Worm (Caenorhabditis elegans) whole organism, young adult: ENCODE results near the gene F54H5.14.

ENCODE experiments used
- C06A6.2 ChIP-seq: fragments of 200-800 bp; sonication (Bioruptor generic); conservative IDR thresholded peaks from 2 replicates; pipeline ENCODE4 v1.3.6; 2022; ENCODE audit warnings: missing genetic modification characterization, missing compliant biosample characterization
- D2030.7 ChIP-seq: fragments of 200-800 bp; sonication (Bioruptor generic); IDR thresholded peaks from 2 replicates; pipeline ENCODE4 v1.3.6; 2022; ENCODE audit warnings: missing genetic modification reagents, missing genetic modification characterization, missing compliant biosample characterization
- F10E7.11 ChIP-seq: sonication (generic microtip); optimal IDR thresholded peaks from 2 replicates; lab custom pipeline; 2017; ENCODE audit warnings: mild to moderate bottlenecking, missing genetic modification characterization, moderate library complexity, missing compliant biosample characterization
- F22D6.2 ChIP-seq: sonication (generic microtip); optimal IDR thresholded peaks from 2 replicates; lab custom pipeline; 2016; ENCODE audit warnings: mild to moderate bottlenecking, missing genetic modification characterization, missing compliant biosample characterization
- F39B2.1 ChIP-seq: fragments of 200-800 bp; sonication (Bioruptor generic); IDR thresholded peaks from 2 replicates; pipeline ENCODE4 v1.3.6; 2022; ENCODE audit warnings: missing genetic modification reagents, missing genetic modification characterization, missing compliant biosample characterization
- F57C9.4 ChIP-seq: sonication (generic microtip); optimal IDR thresholded peaks from 2 replicates; lab custom pipeline; 2017; ENCODE audit warnings: mild to moderate bottlenecking, missing genetic modification characterization, missing compliant biosample characterization
- Y53F4B.3 ChIP-seq: fragments of 200-800 bp; sonication (Bioruptor generic); IDR thresholded peaks from 2 replicates; pipeline ENCODE4 v1.3.6; 2022; ENCODE audit warnings: missing genetic modification reagents, missing genetic modification characterization, missing compliant biosample characterization
- Y56A3A.18 ChIP-seq: fragments of 200-800 bp; sonication (Bioruptor generic); IDR thresholded peaks from 2 replicates; pipeline ENCODE4 v1.3.6; 2022; ENCODE audit warnings: missing genetic modification reagents, missing genetic modification characterization, missing compliant biosample characterization
- Y79H2A.3 ChIP-seq: fragments of 200-800 bp; sonication (Bioruptor generic); conservative IDR thresholded peaks from 2 replicates; pipeline ENCODE4 v1.3.6; 2022; ENCODE audit warnings: missing genetic modification reagents, missing genetic modification characterization, missing compliant biosample characterization
- Y95B8A.8 ChIP-seq: fragments of 200-800 bp; sonication (Bioruptor generic); IDR thresholded peaks from 2 replicates; pipeline ENCODE4 v1.3.6; 2022; ENCODE audit warnings: missing genetic modification reagents, missing genetic modification characterization, missing compliant biosample characterization
- bed-2 ChIP-seq: fragments of 200-800 bp; sonication (Bioruptor generic); IDR thresholded peaks from 2 replicates; pipeline ENCODE4 v1.3.6; 2022; ENCODE audit warnings: missing genetic modification reagents, missing genetic modification characterization, missing compliant biosample characterization
- ceh-27 ChIP-seq: fragments of 200-800 bp; sonication (Bioruptor generic); optimal IDR thresholded peaks from 2 replicates; lab custom pipeline; 2018; ENCODE audit warnings: mild to moderate bottlenecking, missing genetic modification characterization, moderate library complexity, missing compliant biosample characterization
- ceh-40 ChIP-seq: fragments of 200-800 bp; sonication (Bioruptor generic); IDR thresholded peaks from 2 replicates; pipeline ENCODE4 v1.3.6; 2022; ENCODE audit warnings: missing genetic modification characterization, missing compliant biosample characterization
- ceh-58 ChIP-seq: fragments of 200-800 bp; sonication (Bioruptor generic); IDR thresholded peaks from 2 replicates; pipeline ENCODE4 v1.3.6; 2022; ENCODE audit warnings: missing genetic modification characterization, missing compliant biosample characterization
- chd-7 ChIP-seq: sonication (generic microtip); optimal IDR thresholded peaks from 2 replicates; lab custom pipeline; 2016; ENCODE audit warnings: mild to moderate bottlenecking, missing genetic modification characterization, moderate library complexity, missing compliant biosample characterization
- egl-18 ChIP-seq: fragments of 200-800 bp; sonication (Bioruptor generic); IDR thresholded peaks from 2 replicates; pipeline ENCODE4 v1.3.6; 2022; ENCODE audit warnings: missing genetic modification reagents, missing genetic modification characterization, missing compliant biosample characterization
- egl-44 ChIP-seq: fragments of 200-800 bp; sonication (Bioruptor generic); IDR thresholded peaks from 2 replicates; pipeline ENCODE4 v1.3.6; 2022; ENCODE audit warnings: missing genetic modification reagents, missing genetic modification characterization, missing compliant biosample characterization
- fkh-3 ChIP-seq: sonication (generic microtip); optimal IDR thresholded peaks from 2 replicates; lab custom pipeline; 2016; ENCODE audit warnings: mild to moderate bottlenecking, missing genetic modification characterization, missing compliant biosample characterization
- hlh-12 ChIP-seq: sonication (generic microtip); optimal IDR thresholded peaks from 2 replicates; lab custom pipeline; 2016; ENCODE audit warnings: missing genetic modification characterization, missing compliant biosample characterization
- hsf-1 ChIP-seq: fragments of 200-800 bp; sonication (Bioruptor generic); IDR thresholded peaks from 2 replicates; pipeline ENCODE4 v1.3.6; 2022; ENCODE audit warnings: missing genetic modification reagents, missing genetic modification characterization, missing compliant biosample characterization
- lag-1 ChIP-seq: fragments of 200-800 bp; sonication (Bioruptor generic); IDR thresholded peaks from 2 replicates; pipeline ENCODE4 v1.3.6; 2022; ENCODE audit warnings: missing genetic modification reagents, missing genetic modification characterization, missing compliant biosample characterization
- lin-54 ChIP-seq: fragments of 200-800 bp; sonication (Bioruptor generic); optimal IDR thresholded peaks from 2 replicates; lab custom pipeline; 2018; ENCODE audit warnings: mild to moderate bottlenecking, missing genetic modification characterization, missing compliant biosample characterization
- lsl-1 ChIP-seq: fragments of 200-800 bp; sonication (Bioruptor generic); optimal IDR thresholded peaks from 2 replicates; lab custom pipeline; 2018; ENCODE audit warnings: mild to moderate bottlenecking, missing genetic modification characterization, moderate library complexity, missing compliant biosample characterization
- madf-3 ChIP-seq: fragments of 200-800 bp; sonication (Bioruptor generic); IDR thresholded peaks from 2 replicates; pipeline ENCODE4 v1.3.6; 2022; ENCODE audit warnings: missing genetic modification reagents, missing genetic modification characterization, missing compliant biosample characterization
- madf-6 ChIP-seq: fragments of 200-800 bp; sonication (Bioruptor generic); IDR thresholded peaks from 2 replicates; pipeline ENCODE4 v1.3.6; 2022; ENCODE audit warnings: missing genetic modification reagents, missing genetic modification characterization, missing compliant biosample characterization
- mcd-1 ChIP-seq: fragments of 200-800 bp; sonication (Bioruptor generic); IDR thresholded peaks from 2 replicates; pipeline ENCODE4 v1.3.6; 2022; ENCODE audit warnings: missing genetic modification reagents, missing genetic modification characterization, missing compliant biosample characterization
- mes-4 ChIP-seq: sonication (generic microtip); optimal IDR thresholded peaks from 2 replicates; lab custom pipeline; 2016; ENCODE audit warnings: missing genotype, missing genetic modification characterization, missing compliant biosample characterization
- nhr-80 ChIP-seq: sonication (generic microtip); optimal IDR thresholded peaks from 2 replicates; lab custom pipeline; 2016; ENCODE audit warnings: missing genetic modification characterization, missing compliant biosample characterization
- pha-4 ChIP-seq: fragments of 150-350 bp; sonication (generic microtip); optimal IDR thresholded peaks from 2 replicates; lab custom pipeline; 2014; ENCODE audit warnings: missing biosample characterization, missing genetic modification reagents, missing genetic modification characterization
- rpc-1 ChIP-seq, 2 experiments: fragments of 150-350 bp in 1 of 2; sonication (generic microtip) in 1 of 2; optimal IDR thresholded peaks; 2 replicates each; lab custom pipeline; 2014 to 2018; ENCODE audit warnings: missing biosample characterization in 1 of 2, missing genetic modification characterization in 1 of 2, missing genetic modification reagents in 1 of 2, missing genotype in 1 of 2
- snpc-1.3 ChIP-seq: sonication (generic microtip); optimal IDR thresholded peaks from 2 replicates; lab custom pipeline; 2017; ENCODE audit warnings: missing genetic modification characterization, mild to moderate bottlenecking, missing compliant biosample characterization, antibody characterized with exemption, moderate library complexity, missing genotype, missing genetic modification reagents; ENCODE audit not compliant: insufficient read depth
- snpc-4 ChIP-seq, 5 experiments: fragments of 150-350 bp in 1 of 5; sonication (generic microtip) in 4 of 5; optimal IDR thresholded peaks; 2 replicates each; lab custom pipeline; 2014 to 2018; ENCODE audit warnings: missing genetic modification characterization in 5 of 5, missing biosample characterization in 3 of 5, antibody characterized with exemption in 2 of 5, mild to moderate bottlenecking in 2 of 5, missing compliant biosample characterization in 2 of 5, missing genotype in 2 of 5, moderate library complexity in 2 of 5, missing genetic modification reagents in 1 of 5
- sptf-2 ChIP-seq: fragments of 200-800 bp; sonication (Bioruptor generic); optimal IDR thresholded peaks from 2 replicates; lab custom pipeline; 2018; ENCODE audit warnings: mild to moderate bottlenecking, missing genetic modification characterization, missing compliant biosample characterization
- tbp1 ChIP-seq: fragments of 200-800 bp; sonication (Bioruptor generic); optimal IDR thresholded peaks from 2 replicates; lab custom pipeline; 2018; ENCODE audit warnings: mild to moderate bottlenecking, missing genetic modification characterization, missing compliant biosample characterization
- tbx-9 ChIP-seq: sonication (generic microtip); optimal IDR thresholded peaks from 2 replicates; lab custom pipeline; 2016; ENCODE audit warnings: borderline replicate concordance, missing genetic modification characterization, inconsistent platforms, missing compliant biosample characterization
- ztf-22 ChIP-seq: fragments of 200-800 bp; sonication (Bioruptor generic); optimal IDR thresholded peaks from 2 replicates; lab custom pipeline; 2018; ENCODE audit warnings: mild to moderate bottlenecking, missing genetic modification characterization, moderate library complexity, missing compliant biosample characterization

The F54H5.14 gene

ce11 chrII:6582758-6583157, 42.4 kb downstream of the F54H5.14 start, which contains the start of gene C56C10.4:
C56C10.4 (plus strand) TSS chrII:6583058.
- TF ChIP-seq egl-44 (GFP tag; lab: Robert Waterston, UW) (no peak), bed-2 (no peak), rpc-1 (optimal IDR thresholded peaks at IDR 0.05; lab: Kevin White, UChicago) (no peak), rpc-1 (tag; optimal IDR thresholded peaks at IDR 0.05; lab: Kevin White, UChicago) (no peak), egl-18 (GFP tag; lab: Robert Waterston, UW) (no peak), Y95B8A.8 (GFP tag; lab: Robert Waterston, UW) (no peak), lin-54 (GFP tag; lab: Kevin White, UChicago) (no peak), lag-1 (GFP tag; lab: Robert Waterston, UW) (no peak), tbp1 (GFP tag; lab: Kevin White, UChicago) (no peak), Y79H2A.3 (GFP tag; lab: Robert Waterston, UW) (no peak), madf-3 (GFP tag; lab: Robert Waterston, UW) (no peak), fkh-3 (tag; lab: Kevin White, UChicago) (no peak), pha-4 (tag; lab: Kevin White, UChicago) (no peak), nhr-80 (no peak), snpc-1.3 (no peak), sptf-2 (GFP tag; lab: Kevin White, UChicago) (no peak), chd-7 (tag; lab: Kevin White, UChicago) (no peak), C06A6.2 (GFP tag; lab: Robert Waterston, UW) (no peak), Y56A3A.18 (no peak)
- TF ChIP-seq, all 124 proteins: peak for 0

- no peak for TF ChIP-seq mcd-1 (GFP tag; lab: Robert Waterston, UW)
- no peak for TF ChIP-seq ceh-27 (GFP tag; lab: Kevin White, UChicago)
- TF ChIP-seq Y53F4B.3 = no peak
- no peak for TF ChIP-seq C06A6.2 (GFP tag; lab: Robert Waterston, UW)
- no peak for TF ChIP-seq tbx-9 (tag; lab: Kevin White, UChicago)
- no peak for TF ChIP-seq ztf-22 (GFP tag; lab: Kevin White, UChicago)
- no peak for TF ChIP-seq F39B2.1
- TF ChIP-seq snpc-4 (GFP tag; optimal IDR thresholded peaks at IDR 0.05; lab: Kevin White, UChicago) = no peak
- TF ChIP-seq snpc-4 (tag; optimal IDR thresholded peaks at IDR 0.05; lab: Kevin White, UChicago) = no peak
- TF ChIP-seq D2030.7 = no peak
- TF ChIP-seq lsl-1 (GFP tag; lab: Kevin White, UChicago) = no peak
- no peak for TF ChIP-seq F57C9.4
- TF ChIP-seq mes-4 (tag; lab: Kevin White, UChicago) = no peak
Observed at ce11 chrII:6581236-6581635, 44.0 kb downstream of the F54H5.14 start, which contains the start of gene C56C10.6. C56C10.6 (minus strand) TSS chrII:6581336.

ce11 chrII:6578378-6578777, 46.8 kb downstream of the F54H5.14 start, which contains the start of gene sra-31:
sra-31 (minus strand) TSS chrII:6578478.
- TF ChIP-seq hlh-12 (no peak), F22D6.2 (tag; lab: Kevin White, UChicago) (no peak), F10E7.11 (tag; lab: Kevin White, UChicago) (no peak), ceh-58 (GFP tag; lab: Robert Waterston, UW) (no peak), madf-6 (GFP tag; lab: Robert Waterston, UW) (no peak), ceh-40 (GFP tag; lab: Robert Waterston, UW) (no peak), hsf-1 (GFP tag; lab: Robert Waterston, UW) (no peak)
